Worm (Caenorhabditis elegans): ENCODE measurements around the gene F54F7.10.

DNA sequence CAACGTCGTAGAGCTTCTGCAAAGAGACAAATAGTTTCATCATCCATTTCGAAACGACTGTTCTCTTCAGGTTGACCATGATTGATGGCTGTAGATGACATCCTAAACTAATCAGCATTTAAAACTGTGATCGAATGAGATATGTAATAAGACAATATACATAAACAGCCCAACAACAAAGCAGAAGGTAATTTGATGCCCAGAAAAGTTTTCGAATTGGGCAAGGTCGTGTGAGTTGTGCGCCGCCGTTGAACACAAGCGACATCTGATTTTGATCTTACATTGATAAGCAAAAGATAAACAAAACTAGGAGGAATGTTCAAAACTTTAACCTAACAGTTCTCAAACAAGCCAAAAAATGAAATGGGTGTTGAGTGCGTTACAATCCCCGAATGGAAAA, 22.2 kb downstream of the F54F7.10 start, which contains the start of gene Y62H9A.7:
- TF ChIP-seq tab-1 (GFP tag; IDR thresholded peaks at IDR 0.05) = no peak
- TF ChIP-seq flt-1 (GFP tag; IDR thresholded peaks at IDR 0.05) = no peak
- no peak for TF ChIP-seq ztf-23 (GFP tag; IDR thresholded peaks at IDR 0.05)
- TF ChIP-seq cog-1 (tag; optimal IDR thresholded peaks at IDR 0.05) = no peak
- TF ChIP-seq klf-2 (GFP tag; conservative IDR thresholded peaks at IDR 0.05) = no peak
- no peak for TF ChIP-seq ref-1 (GFP tag; conservative IDR thresholded peaks at IDR 0.05)
- TF ChIP-seq T22C8.4 (GFP tag; IDR thresholded peaks at IDR 0.05) = no peak
- TF ChIP-seq ztf-29 (GFP tag; IDR thresholded peaks at IDR 0.05) = no peak

Measured in whole organism, midembryonic.